Worm (Caenorhabditis elegans) whole organism, L2 larva: ENCODE results near the gene ZK262.9.

ENCODE experiments used
- aly-2 ChIP-seq: fragments of 150-350 bp; optimal IDR thresholded peaks from 2 replicates; lab custom pipeline; 2014; ENCODE audit warnings: missing biosample characterization, missing genetic modification characterization
- ceh-16 ChIP-seq: fragments of 150-350 bp; optimal IDR thresholded peaks from 2 replicates; lab custom pipeline; 2014; ENCODE audit warnings: missing biosample characterization, missing genetic modification characterization
- skn-1 ChIP-seq: sonication (generic microtip); optimal IDR thresholded peaks from 2 replicates; lab custom pipeline; 2017; ENCODE audit warnings: missing biosample characterization, missing genetic modification characterization

DNA sequence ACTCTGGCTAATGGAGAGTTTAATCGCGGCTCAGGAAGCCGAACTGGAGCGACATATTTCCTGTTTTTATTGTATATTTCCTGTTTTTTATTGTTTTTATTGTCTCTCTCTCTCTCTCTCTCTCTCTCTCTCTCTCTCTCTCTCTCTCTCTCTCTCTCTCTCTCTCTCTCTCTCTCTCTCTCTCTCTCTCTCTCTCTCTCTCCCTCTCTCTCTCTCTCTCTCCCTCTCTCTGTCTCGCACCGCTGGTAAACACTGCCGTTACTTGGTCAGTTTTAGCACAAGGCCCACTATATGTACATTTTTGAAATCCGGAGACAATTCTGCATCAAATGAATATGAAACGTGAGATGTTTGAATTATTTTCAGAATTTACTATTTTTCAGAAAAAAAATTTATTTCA lies 8.7 kb upstream of the ZK262.9 start:
- TF ChIP-seq aly-2, result no peak
- no peak for TF ChIP-seq ceh-16
- TF ChIP-seq skn-1 (tag; lab: Kevin White, UChicago), result no peak
